Worm (Caenorhabditis elegans) whole organism, L4 larva: ENCODE data around the gene lbp-9.

ENCODE experiments used
- F26F4.8 ChIP-seq: fragments of 200-800 bp; sonication (Bioruptor generic); conservative IDR thresholded peaks from 2 replicates; pipeline ENCODE4 v1.3.6; 2022; ENCODE audit warnings: missing genetic modification characterization, missing compliant biosample characterization
- F49E8.2 ChIP-seq: sonication (generic microtip); optimal IDR thresholded peaks from 2 replicates; lab custom pipeline; 2016; ENCODE audit warnings: missing compliant biosample characterization, mild to moderate bottlenecking, missing genetic modification characterization, borderline replicate concordance
- R02D3.7 ChIP-seq: fragments of 150-350 bp; sonication (generic microtip); optimal IDR thresholded peaks from 3 replicates; lab custom pipeline; 2014; ENCODE audit warnings: missing biosample characterization, missing genetic modification characterization
- T20F7.1 ChIP-seq: fragments of 200-800 bp; sonication (Bioruptor generic); optimal IDR thresholded peaks from 2 replicates; lab custom pipeline; 2018; ENCODE audit warnings: mild to moderate bottlenecking, missing genetic modification characterization, missing compliant biosample characterization
- T26A8.4 ChIP-seq: fragments of 200-800 bp; sonication (Bioruptor generic); IDR thresholded peaks from 2 replicates; pipeline ENCODE4 v1.3.6; 2022; ENCODE audit warnings: missing genetic modification characterization, missing compliant biosample characterization
- Y5F2A.4 ChIP-seq: fragments of 200-800 bp; sonication (Bioruptor generic); optimal IDR thresholded peaks from 2 replicates; lab custom pipeline; 2018; ENCODE audit warnings: mild to moderate bottlenecking, missing genetic modification characterization, missing compliant biosample characterization
- ZK337.2 ChIP-seq: fragments of 200-800 bp; sonication (Bioruptor generic); IDR thresholded peaks from 2 replicates; pipeline ENCODE4 v1.3.6; 2022; ENCODE audit warnings: missing genetic modification reagents, missing genetic modification characterization, missing compliant biosample characterization
- ZK546.5 ChIP-seq, 2 experiments: sonication (generic microtip); optimal IDR thresholded peaks; 2 replicates each; lab custom pipeline; 2017; ENCODE audit warnings: missing biosample characterization in 2 of 2, missing genetic modification characterization in 2 of 2
- arid-1 ChIP-seq: fragments of 200-800 bp; sonication (Bioruptor generic); conservative IDR thresholded peaks from 2 replicates; pipeline ENCODE4 v1.3.6; 2022; ENCODE audit warnings: missing genetic modification reagents, missing genetic modification characterization, missing compliant biosample characterization
- ceh-20 ChIP-seq: fragments of 200-800 bp; sonication (Bioruptor generic); IDR thresholded peaks from 2 replicates; pipeline ENCODE4 v1.3.6; 2022; ENCODE audit warnings: missing genetic modification reagents, missing genetic modification characterization, missing compliant biosample characterization
- ceh-32 ChIP-seq: sonication (generic microtip); optimal IDR thresholded peaks from 2 replicates; lab custom pipeline; 2016; ENCODE audit warnings: mild to moderate bottlenecking, missing genetic modification characterization, missing compliant biosample characterization; ENCODE audit not compliant: poor library complexity
- ceh-62 ChIP-seq: sonication (generic microtip); optimal IDR thresholded peaks from 2 replicates; lab custom pipeline; 2017; ENCODE audit warnings: missing biosample characterization, missing genetic modification characterization
- ceh-82 ChIP-seq: sonication (generic microtip); optimal IDR thresholded peaks from 2 replicates; lab custom pipeline; 2017; ENCODE audit warnings: missing biosample characterization, missing genetic modification characterization
- cey-2 ChIP-seq: sonication (generic microtip); optimal IDR thresholded peaks from 3 replicates; lab custom pipeline; 2017; ENCODE audit warnings: missing genetic modification characterization, mild to moderate bottlenecking, missing compliant biosample characterization, antibody characterized with exemption, borderline replicate concordance; ENCODE audit not compliant: insufficient read depth
- daf-16 ChIP-seq, 3 experiments: sonication (generic microtip); optimal IDR thresholded peaks; 2 replicates each; lab custom pipeline; 2016 to 2017; ENCODE audit warnings: missing genetic modification characterization in 3 of 3, missing genetic modification reagents in 3 of 3, mild to moderate bottlenecking in 2 of 3, missing compliant biosample characterization in 2 of 3, missing biosample characterization in 1 of 3, moderate library complexity in 1 of 3
- daf-19 ChIP-seq: fragments of 200-800 bp; sonication (Bioruptor generic); conservative IDR thresholded peaks from 2 replicates; pipeline ENCODE4 v1.3.6; 2022; ENCODE audit warnings: missing genetic modification characterization, missing compliant biosample characterization
- daf-8 ChIP-seq: fragments of 200-800 bp; sonication (Bioruptor generic); IDR thresholded peaks from 2 replicates; pipeline ENCODE4 v1.3.6; 2022; ENCODE audit warnings: missing genetic modification characterization, missing compliant biosample characterization
- dmd-9 ChIP-seq: fragments of 200-800 bp; sonication (Bioruptor generic); IDR thresholded peaks from 2 replicates; pipeline ENCODE4 v1.3.6; 2022; ENCODE audit warnings: missing genetic modification reagents, missing genetic modification characterization, missing compliant biosample characterization
- dpl-1 ChIP-seq: fragments of 150-350 bp; optimal IDR thresholded peaks from 2 replicates; lab custom pipeline; 2014; ENCODE audit warnings: missing biosample characterization, missing genetic modification reagents, missing genetic modification characterization
- duxl-1 ChIP-seq: sonication (generic microtip); optimal IDR thresholded peaks from 2 replicates; lab custom pipeline; 2016; ENCODE audit warnings: mild to moderate bottlenecking, missing genetic modification characterization, moderate library complexity, missing compliant biosample characterization; ENCODE audit not compliant: poor library complexity
- hlh-11 ChIP-seq: fragments of 200-800 bp; sonication (Bioruptor generic); optimal IDR thresholded peaks from 2 replicates; lab custom pipeline; 2018; ENCODE audit warnings: mild to moderate bottlenecking, missing genetic modification characterization, missing compliant biosample characterization
- hmg-1.1 ChIP-seq: fragments of 200-800 bp; sonication (Bioruptor generic); IDR thresholded peaks from 2 replicates; pipeline ENCODE4 v1.3.6; 2022; ENCODE audit warnings: missing genetic modification reagents, missing genetic modification characterization, missing compliant biosample characterization
- jun-1 ChIP-seq: fragments of 150-350 bp; optimal IDR thresholded peaks from 2 replicates; lab custom pipeline; 2014; ENCODE audit warnings: missing biosample characterization, missing genetic modification reagents, missing genetic modification characterization
- lin-29 ChIP-seq: fragments of 200-800 bp; sonication (Bioruptor generic); IDR thresholded peaks from 2 replicates; pipeline ENCODE4 v1.3.6; 2022; ENCODE audit warnings: missing genetic modification reagents, missing genetic modification characterization, missing compliant biosample characterization
- lin-38 ChIP-seq: fragments of 200-800 bp; sonication (Bioruptor generic); IDR thresholded peaks from 2 replicates; pipeline ENCODE4 v1.3.6; 2022; ENCODE audit warnings: missing genetic modification reagents, missing genetic modification characterization, missing compliant biosample characterization
- lir-3 ChIP-seq: sonication (generic microtip); optimal IDR thresholded peaks from 2 replicates; lab custom pipeline; 2016; ENCODE audit warnings: mild to moderate bottlenecking, missing genetic modification characterization, missing compliant biosample characterization
- mdl-1 ChIP-seq, 2 experiments: fragments of 150-350 bp in 1 of 2; sonication (generic microtip) in 1 of 2; optimal IDR thresholded peaks; 2 replicates each; lab custom pipeline; 2014 to 2017; ENCODE audit warnings: missing biosample characterization in 2 of 2, missing genetic modification characterization in 2 of 2
- mep-1 ChIP-seq: fragments of 150-350 bp; sonication (generic microtip); optimal IDR thresholded peaks from 3 replicates; lab custom pipeline; 2014; ENCODE audit warnings: missing biosample characterization, missing genetic modification characterization
- mxl-2 ChIP-seq: fragments of 200-800 bp; sonication (Bioruptor generic); conservative IDR thresholded peaks from 2 replicates; pipeline ENCODE4 v1.3.6; 2022; ENCODE audit warnings: missing genetic modification reagents, missing genetic modification characterization, missing compliant biosample characterization
- nhr-10 ChIP-seq: fragments of 150-350 bp; optimal IDR thresholded peaks from 2 replicates; lab custom pipeline; 2014; ENCODE audit warnings: missing biosample characterization, missing genetic modification characterization
- nhr-102 ChIP-seq: sonication (generic microtip); optimal IDR thresholded peaks from 2 replicates; lab custom pipeline; 2016; ENCODE audit warnings: mild to moderate bottlenecking, missing genetic modification characterization, moderate library complexity, missing compliant biosample characterization
- nhr-11 ChIP-seq: fragments of 150-350 bp; optimal IDR thresholded peaks from 2 replicates; lab custom pipeline; 2014; ENCODE audit warnings: missing biosample characterization, missing genetic modification characterization
- nhr-111 ChIP-seq: fragments of 200-800 bp; sonication (Bioruptor generic); optimal IDR thresholded peaks from 2 replicates; lab custom pipeline; 2018; ENCODE audit warnings: mild to moderate bottlenecking, missing genetic modification characterization, missing compliant biosample characterization
- nhr-237 ChIP-seq: sonication (generic microtip); optimal IDR thresholded peaks from 2 replicates; lab custom pipeline; 2017; ENCODE audit warnings: missing biosample characterization, missing genetic modification characterization
- nhr-25 ChIP-seq: sonication (generic microtip); optimal IDR thresholded peaks from 2 replicates; lab custom pipeline; 2017; ENCODE audit warnings: missing genetic modification characterization, mild to moderate bottlenecking, missing compliant biosample characterization, antibody characterized with exemption, moderate library complexity, borderline replicate concordance; ENCODE audit not compliant: insufficient read depth
- nhr-42 ChIP-seq: fragments of 200-800 bp; sonication (Bioruptor generic); IDR thresholded peaks from 2 replicates; pipeline ENCODE4 v1.3.6; 2022; ENCODE audit warnings: missing genetic modification characterization, missing compliant biosample characterization
- nhr-76 ChIP-seq: fragments of 150-350 bp; optimal IDR thresholded peaks from 2 replicates; lab custom pipeline; 2014; ENCODE audit warnings: missing biosample characterization, missing genetic modification characterization
- pha-4 ChIP-seq, 2 experiments: fragments of 150-350 bp in 1 of 2; fragments of 200-800 bp in 1 of 2; sonication (Bioruptor generic) in 1 of 2; IDR thresholded peaks in 1 of 2; optimal IDR thresholded peaks in 1 of 2; 2 replicates each; pipeline versions ENCODE4 v1.3.6 to Lab custom; 2014 to 2022; ENCODE audit warnings: missing genetic modification characterization in 2 of 2, missing genetic modification reagents in 2 of 2, missing biosample characterization in 1 of 2, missing compliant biosample characterization in 1 of 2
- php-3 ChIP-seq: fragments of 200-800 bp; sonication (Bioruptor generic); IDR thresholded peaks from 2 replicates; pipeline ENCODE4 v1.3.6; 2022; ENCODE audit warnings: missing genetic modification reagents, missing genetic modification characterization, missing compliant biosample characterization
- pqm-1 ChIP-seq: sonication (generic microtip); optimal IDR thresholded peaks from 2 replicates; lab custom pipeline; 2017; ENCODE audit warnings: missing biosample characterization, missing genetic modification characterization
- saeg-2 ChIP-seq: fragments of 200-800 bp; sonication (Bioruptor generic); IDR thresholded peaks from 2 replicates; pipeline ENCODE4 v1.3.6; 2022; ENCODE audit warnings: missing genetic modification reagents, missing genetic modification characterization, missing compliant biosample characterization
- sdz-12 ChIP-seq: fragments of 200-800 bp; sonication (Bioruptor generic); optimal IDR thresholded peaks from 2 replicates; lab custom pipeline; 2018; ENCODE audit warnings: mild to moderate bottlenecking, missing genetic modification characterization, missing compliant biosample characterization
- set-16 ChIP-seq: fragments of 200-800 bp; sonication (Bioruptor generic); IDR thresholded peaks from 2 replicates; pipeline ENCODE4 v1.3.6; 2022; ENCODE audit warnings: missing genetic modification reagents, missing genetic modification characterization, missing compliant biosample characterization
- tag-97 ChIP-seq: fragments of 200-800 bp; sonication (Bioruptor generic); IDR thresholded peaks from 2 replicates; pipeline ENCODE4 v1.3.6; 2022; ENCODE audit warnings: missing genetic modification characterization, missing compliant biosample characterization
- unc-62 ChIP-seq, 3 experiments: fragments of 150-350 bp in 1 of 3; sonication (generic microtip); optimal IDR thresholded peaks in 2 of 3; peaks in 1 of 3; 1 replicate in 1 of 3; 2 replicates in 2 of 3; lab custom pipeline; 2014 to 2017; ENCODE audit warnings: missing biosample characterization in 3 of 3, missing genetic modification characterization in 3 of 3, missing genetic modification reagents in 3 of 3, missing genotype in 1 of 3
- vab-7 ChIP-seq: fragments of 200-800 bp; sonication (Bioruptor generic); IDR thresholded peaks from 2 replicates; pipeline ENCODE4 v1.3.6; 2022; ENCODE audit warnings: missing genetic modification reagents, missing genetic modification characterization, missing compliant biosample characterization
- zag-1 ChIP-seq: fragments of 150-350 bp; optimal IDR thresholded peaks from 2 replicates; lab custom pipeline; 2014; ENCODE audit warnings: missing biosample characterization, missing genetic modification characterization
- zip-11 ChIP-seq: fragments of 200-800 bp; sonication (Bioruptor generic); IDR thresholded peaks from 2 replicates; pipeline ENCODE4 v1.3.6; 2022; ENCODE audit warnings: missing genetic modification characterization, missing compliant biosample characterization
- ztf-7 ChIP-seq: fragments of 150-350 bp; optimal IDR thresholded peaks from 2 replicates; lab custom pipeline; 2014; ENCODE audit warnings: missing biosample characterization, missing genetic modification characterization

The lbp-9 gene

ce11 chrV:2067985-2068499 lies at the start of gene lbp-9:
Gene lbp-9 (plus strand): TSS chrV:2068449.
- TF ChIP-seq nhr-111 (GFP tag; lab: Kevin White, UChicago): no peak
- peak; percentile 67 for TF ChIP-seq mep-1
- TF ChIP-seq tag-97 (GFP tag; lab: Robert Waterston, UW): no peak
- no peak for TF ChIP-seq ceh-32 (tag; lab: Kevin White, UChicago)
- no peak for TF ChIP-seq T20F7.1
- TF ChIP-seq pqm-1 (tag; lab: Kevin White, UChicago): no peak
- no peak for TF ChIP-seq lin-29 (GFP tag; lab: Robert Waterston, UW)
- TF ChIP-seq cey-2 (tag; lab: Kevin White, UChicago): no peak
- TF ChIP-seq nhr-102 (tag; lab: Kevin White, UChicago): no peak
- TF ChIP-seq daf-8 (GFP tag; lab: Robert Waterston, UW): no peak
- TF ChIP-seq Y5F2A.4: no peak
- TF ChIP-seq daf-19 (GFP tag; lab: Robert Waterston, UW): no peak
- no peak for TF ChIP-seq pha-4 (GFP tag; IDR thresholded peaks at IDR 0.05; lab: Robert Waterston, UW)
- TF ChIP-seq pha-4 (tag; optimal IDR thresholded peaks at IDR 0.05; lab: Kevin White, UChicago): no peak
- no peak for TF ChIP-seq zip-11 (GFP tag; lab: Robert Waterston, UW)
- no peak for TF ChIP-seq lir-3 (tag; lab: Kevin White, UChicago)
- no peak for TF ChIP-seq nhr-11
- TF ChIP-seq ZK546.5 (tag; optimal IDR thresholded peaks at IDR 0.05; lab: Kevin White, UChicago): no peak
- TF ChIP-seq mdl-1 (tag; optimal IDR thresholded peaks at IDR 0.05; lab: Kevin White, UChicago): peak in 1 of 2 experiments; percentile 88
- TF ChIP-seq hlh-11 (tag; lab: Kevin White, UChicago): peak; percentile 73
- TF ChIP-seq zag-1 (tag; lab: Kevin White, UChicago): no peak
- TF ChIP-seq lin-38 (GFP tag; lab: Robert Waterston, UW): peak; percentile 8; the same call in 1 of the 2 replicates
- TF ChIP-seq ZK337.2: no peak
- no peak for TF ChIP-seq ztf-7
- TF ChIP-seq ceh-62 (tag; lab: Kevin White, UChicago): no peak
- no peak for TF ChIP-seq daf-16 (GFP tag; optimal IDR thresholded peaks at IDR 0.05; lab: Kevin White, UChicago)
- peak; percentile 16 for TF ChIP-seq daf-16 (tag; optimal IDR thresholded peaks at IDR 0.05; lab: Kevin White, UChicago)
- no peak for TF ChIP-seq unc-62 (GFP tag; optimal IDR thresholded peaks at IDR 0.05 in 1 of 2; lab: Kevin White, UChicago)
- TF ChIP-seq unc-62 (tag; optimal IDR thresholded peaks at IDR 0.05; lab: Kevin White, UChicago): no peak
- TF ChIP-seq F49E8.2 (tag; lab: Kevin White, UChicago): no peak
- TF ChIP-seq arid-1 (GFP tag; lab: Robert Waterston, UW): 0 out of 2 replicates have a peak, but pooled peaks have one; percentile 9
- TF ChIP-seq T26A8.4 (GFP tag; lab: Robert Waterston, UW): no peak
- no peak for TF ChIP-seq saeg-2 (GFP tag; lab: Robert Waterston, UW)
- no peak for TF ChIP-seq sdz-12 (GFP tag; lab: Kevin White, UChicago)
- TF ChIP-seq hmg-1.1: peak; percentile 55; the same call in 1 of the 2 replicates
- TF ChIP-seq dmd-9: no peak
- TF ChIP-seq mxl-2: no peak
- 0 out of 2 replicates have a peak, but pooled peaks have one; percentile 30 for TF ChIP-seq php-3
- TF ChIP-seq F26F4.8 (GFP tag; lab: Robert Waterston, UW): no peak
- no peak for TF ChIP-seq nhr-10 (tag; lab: Kevin White, UChicago)
- TF ChIP-seq set-16: peak; percentile 58
- TF ChIP-seq jun-1: no peak
- peak; percentile 6 for TF ChIP-seq duxl-1 (tag; lab: Kevin White, UChicago)
- no peak for TF ChIP-seq R02D3.7
- TF ChIP-seq ceh-82 (tag; lab: Kevin White, UChicago): no peak
- TF ChIP-seq nhr-25: peak; percentile 49
- TF ChIP-seq nhr-237: no peak
- TF ChIP-seq ceh-20 (GFP tag; lab: Robert Waterston, UW): no peak
- no peak for TF ChIP-seq vab-7
- TF ChIP-seq dpl-1 (GFP tag; lab: Kevin White, UChicago): peak; percentile 17
- TF ChIP-seq nhr-76 (tag; lab: Kevin White, UChicago): no peak
- TF ChIP-seq nhr-42: no peak
